Fruit fly (Drosophila melanogaster) whole organism, embryonic: Measurements from ENCODE around the gene CG31016.

ENCODE experiments used
- Aef1 ChIP-seq: fragments of 200-800 bp; sonication (Bioruptor generic); IDR thresholded peaks from 3 replicates; pipeline ENCODE4 v1.3.6; 2022; ENCODE audit warnings: missing biosample characterization, missing genetic modification characterization
- Atf3 ChIP-seq: fragments of 200-800 bp; sonication (Bioruptor generic); optimal IDR thresholded peaks from 3 replicates; lab custom pipeline; 2016; ENCODE audit warnings: missing biosample characterization, missing genetic modification characterization
- BEAF-32 ChIP-seq: fragments of 200-800 bp; sonication (Bioruptor generic); optimal IDR thresholded peaks from 3 replicates; lab custom pipeline; 2017; ENCODE audit warnings: missing biosample characterization, missing genetic modification characterization, mild to moderate bottlenecking, moderate library complexity, missing genetic modification reagents
- Blimp-1 ChIP-seq: fragments of 200-800 bp; sonication (Bioruptor generic); optimal IDR thresholded peaks from 3 replicates; lab custom pipeline; 2018; ENCODE audit warnings: missing biosample characterization, missing genetic modification characterization, mild to moderate bottlenecking, moderate library complexity, missing genetic modification reagents
- CG10565 ChIP-seq: fragments of 200-800 bp; sonication (Bioruptor generic); optimal IDR thresholded peaks from 3 replicates; lab custom pipeline; 2016; ENCODE audit warnings: missing biosample characterization, mild to moderate bottlenecking, missing genetic modification characterization
- CG10654 ChIP-seq: fragments of 200-800 bp; sonication (Bioruptor generic); optimal IDR thresholded peaks from 2 replicates; lab custom pipeline; 2016; ENCODE audit warnings: missing biosample characterization, missing genetic modification characterization
- CG12071 ChIP-seq: fragments of 200-800 bp; sonication (Bioruptor generic); optimal IDR thresholded peaks from 3 replicates; lab custom pipeline; 2018; ENCODE audit warnings: missing biosample characterization, mild to moderate bottlenecking, missing genetic modification characterization
- CG12769 ChIP-seq: fragments of 200-800 bp; sonication (Bioruptor generic); optimal IDR thresholded peaks from 2 replicates; lab custom pipeline; 2019; ENCODE audit warnings: missing biosample characterization, mild to moderate bottlenecking, missing genetic modification characterization, moderate library complexity
- CG13424 ChIP-seq: fragments of 200-800 bp; sonication (Bioruptor generic); optimal IDR thresholded peaks from 2 replicates; lab custom pipeline; 2019; ENCODE audit warnings: missing biosample characterization, mild to moderate bottlenecking, missing genetic modification characterization, moderate library complexity
- CG15601 ChIP-seq: fragments of 200-800 bp; sonication (Bioruptor generic); optimal IDR thresholded peaks from 3 replicates; lab custom pipeline; 2019; ENCODE audit warnings: missing biosample characterization, mild to moderate bottlenecking, missing genetic modification characterization, moderate library complexity
- CG17612 ChIP-seq: fragments of 200-800 bp; sonication (Bioruptor generic); IDR thresholded peaks from 2 replicates; pipeline ENCODE4 v1.3.6; 2022; ENCODE audit warnings: missing biosample characterization, missing genetic modification characterization
- CG17912 ChIP-seq: fragments of 200-800 bp; sonication (Bioruptor generic); optimal IDR thresholded peaks from 2 replicates; lab custom pipeline; 2018; ENCODE audit warnings: missing biosample characterization, mild to moderate bottlenecking, missing genetic modification characterization
- CG1832 ChIP-seq: fragments of 200-800 bp; sonication (Bioruptor generic); optimal IDR thresholded peaks from 2 replicates; lab custom pipeline; 2017; ENCODE audit warnings: missing biosample characterization, mild to moderate bottlenecking, missing genetic modification characterization, inconsistent platforms
- CG18764 ChIP-seq: fragments of 200-800 bp; sonication (Bioruptor generic); optimal IDR thresholded peaks from 3 replicates; lab custom pipeline; 2016; ENCODE audit warnings: missing biosample characterization, missing genetic modification characterization
- CG32767 ChIP-seq: fragments of 200-800 bp; sonication (Bioruptor generic); IDR thresholded peaks from 2 replicates; pipeline ENCODE4 v1.3.6; 2022; ENCODE audit warnings: missing biosample characterization, missing genetic modification characterization
- CG33213 ChIP-seq: fragments of 200-800 bp; sonication (Bioruptor generic); optimal IDR thresholded peaks from 3 replicates; lab custom pipeline; 2016; ENCODE audit warnings: missing biosample characterization, missing genetic modification characterization
- CG3407 ChIP-seq: fragments of 200-800 bp; sonication (Bioruptor generic); optimal IDR thresholded peaks from 2 replicates; lab custom pipeline; 2018; ENCODE audit warnings: missing biosample characterization, mild to moderate bottlenecking, missing genetic modification characterization
- CG5953 ChIP-seq: fragments of 200-800 bp; sonication (Bioruptor generic); IDR thresholded peaks from 2 replicates; pipeline ENCODE4 v1.3.6; 2022; ENCODE audit warnings: missing biosample characterization, missing genetic modification characterization
- CG6683 ChIP-seq: fragments of 200-800 bp; sonication (Bioruptor generic); optimal IDR thresholded peaks from 2 replicates; lab custom pipeline; 2017; ENCODE audit warnings: missing biosample characterization, mild to moderate bottlenecking, missing genetic modification characterization, missing genetic modification reagents
- CG6765 ChIP-seq: fragments of 200-800 bp; sonication (Bioruptor generic); optimal IDR thresholded peaks from 3 replicates; lab custom pipeline; 2017; ENCODE audit warnings: missing biosample characterization, mild to moderate bottlenecking, missing genetic modification characterization
- CG7372 ChIP-seq: fragments of 200-800 bp; sonication (Bioruptor generic); IDR thresholded peaks from 2 replicates; pipeline ENCODE4 v1.3.6; 2022; ENCODE audit warnings: missing biosample characterization, missing genetic modification characterization
- CG7786 ChIP-seq: fragments of 200-800 bp; sonication (Bioruptor generic); optimal IDR thresholded peaks from 2 replicates; lab custom pipeline; 2016; ENCODE audit warnings: missing biosample characterization, missing genetic modification characterization
- CG8765 ChIP-seq: fragments of 200-800 bp; sonication (Bioruptor generic); IDR thresholded peaks from 2 replicates; pipeline ENCODE4 v1.3.6; 2022; ENCODE audit warnings: missing biosample characterization, missing genetic modification characterization
- CG8944 ChIP-seq: fragments of 200-800 bp; sonication (Bioruptor generic); optimal IDR thresholded peaks from 3 replicates; lab custom pipeline; 2016; ENCODE audit warnings: missing biosample characterization, missing genetic modification characterization
- CG9215 ChIP-seq: fragments of 200-800 bp; sonication (Bioruptor generic); IDR thresholded peaks from 2 replicates; pipeline ENCODE4 v1.3.6; 2022; ENCODE audit warnings: missing biosample characterization, missing genetic modification characterization
- Camta ChIP-seq: fragments of 200-800 bp; sonication (Bioruptor generic); optimal IDR thresholded peaks from 2 replicates; lab custom pipeline; 2016; ENCODE audit warnings: missing biosample characterization, missing genetic modification characterization
- CkIIα-i1 ChIP-seq: fragments of 200-800 bp; sonication (Bioruptor generic); IDR thresholded peaks from 2 replicates; pipeline ENCODE4 v1.3.6; 2022; ENCODE audit warnings: missing biosample characterization, missing genetic modification characterization
- E2f1 ChIP-seq: fragments of 200-800 bp; sonication (Bioruptor generic); IDR thresholded peaks from 2 replicates; pipeline ENCODE4 v1.3.6; 2022; ENCODE audit warnings: missing biosample characterization, missing genetic modification characterization
- Ets65A ChIP-seq: fragments of 200-800 bp; sonication (Bioruptor generic); peaks from one replicate; lab custom pipeline; 2016; ENCODE audit warnings: missing biosample characterization, missing genetic modification characterization
- Fer2 ChIP-seq: fragments of 200-800 bp; sonication (Bioruptor generic); optimal IDR thresholded peaks from 2 replicates; lab custom pipeline; 2018; ENCODE audit warnings: missing biosample characterization, mild to moderate bottlenecking, missing genetic modification characterization, moderate library complexity
- HHEX ChIP-seq: fragments of 200-800 bp; sonication (Bioruptor generic); optimal IDR thresholded peaks from 3 replicates; lab custom pipeline; 2017; ENCODE audit warnings: missing biosample characterization, mild to moderate bottlenecking, missing genetic modification characterization, missing genetic modification reagents
- Meics ChIP-seq: fragments of 200-800 bp; sonication (Bioruptor generic); optimal IDR thresholded peaks from 2 replicates; lab custom pipeline; 2017; ENCODE audit warnings: missing biosample characterization, mild to moderate bottlenecking, missing genetic modification characterization
- NfI ChIP-seq: fragments of 200-800 bp; sonication (Bioruptor generic); optimal IDR thresholded peaks from 3 replicates; lab custom pipeline; 2018; ENCODE audit warnings: missing biosample characterization, mild to moderate bottlenecking, missing genetic modification characterization, moderate library complexity
- PHDP ChIP-seq: fragments of 200-800 bp; sonication (Bioruptor generic); optimal IDR thresholded peaks from 3 replicates; lab custom pipeline; 2018; ENCODE audit warnings: missing biosample characterization, mild to moderate bottlenecking, missing genetic modification characterization, moderate library complexity
- Rx ChIP-seq: fragments of 200-800 bp; sonication (Bioruptor generic); IDR thresholded peaks from 2 replicates; pipeline ENCODE4 v1.3.6; 2022; ENCODE audit warnings: missing biosample characterization, missing genetic modification characterization
- Sry-δ ChIP-seq: fragments of 200-800 bp; sonication (Bioruptor generic); optimal IDR thresholded peaks from 2 replicates; lab custom pipeline; 2016; ENCODE audit warnings: missing biosample characterization, missing genetic modification characterization
- ab ChIP-seq: fragments of 200-800 bp; sonication (Bioruptor generic); optimal IDR thresholded peaks from 2 replicates; lab custom pipeline; 2016; ENCODE audit warnings: missing biosample characterization, missing genetic modification characterization
- chinmo ChIP-seq: fragments of 200-800 bp; sonication (Bioruptor generic); IDR thresholded peaks from 4 replicates; pipeline ENCODE4 v1.3.6; 2022; ENCODE audit warnings: missing biosample characterization, missing genetic modification characterization; ENCODE audit not compliant: partially characterized antibody
- dmrt99B ChIP-seq: fragments of 200-800 bp; sonication (Bioruptor generic); optimal IDR thresholded peaks from 2 replicates; lab custom pipeline; 2018; ENCODE audit warnings: missing biosample characterization, mild to moderate bottlenecking, missing genetic modification characterization, moderate library complexity
- eve ChIP-seq, 2 experiments: fragments of >200 bp; optimal IDR thresholded peaks; 2 replicates each; lab custom pipeline; 2017; ENCODE audit warnings: missing biosample characterization in 2 of 2, missing genetic modification characterization in 2 of 2
- hth ChIP-seq: fragments of >200 bp; optimal IDR thresholded peaks from 2 replicates; lab custom pipeline; 2017; ENCODE audit warnings: inconsistent platforms
- ind ChIP-seq: fragments of 200-800 bp; sonication (Bioruptor generic); optimal IDR thresholded peaks from 3 replicates; lab custom pipeline; 2016; ENCODE audit warnings: missing biosample characterization, missing genetic modification characterization
- kay ChIP-seq: fragments of 200-800 bp; sonication (Bioruptor generic); optimal IDR thresholded peaks from 2 replicates; lab custom pipeline; 2016; ENCODE audit warnings: missing biosample characterization, missing genetic modification characterization
- luna ChIP-seq: fragments of 200-800 bp; sonication (Bioruptor generic); optimal IDR thresholded peaks from 2 replicates; lab custom pipeline; 2016; ENCODE audit warnings: missing biosample characterization, missing genetic modification characterization
- pfk ChIP-seq: fragments of 200-800 bp; sonication (Bioruptor generic); optimal IDR thresholded peaks from 2 replicates; lab custom pipeline; 2018; ENCODE audit warnings: missing biosample characterization, mild to moderate bottlenecking, missing genetic modification characterization, moderate library complexity
- phol ChIP-seq: fragments of 200-800 bp; sonication (Bioruptor generic); optimal IDR thresholded peaks from 3 replicates; lab custom pipeline; 2018; ENCODE audit warnings: missing biosample characterization, mild to moderate bottlenecking, missing genetic modification characterization, moderate library complexity
- run ChIP-seq: fragments of 200-800 bp; sonication (Bioruptor generic); optimal IDR thresholded peaks from 3 replicates; lab custom pipeline; 2018; ENCODE audit warnings: missing biosample characterization, mild to moderate bottlenecking, missing genetic modification characterization
- sens-2 ChIP-seq: fragments of 200-800 bp; sonication (Bioruptor generic); IDR thresholded peaks from 2 replicates; pipeline ENCODE4 v1.3.6; 2022; ENCODE audit warnings: missing biosample characterization, missing genetic modification characterization
- trem ChIP-seq: fragments of 200-800 bp; optimal IDR thresholded peaks from 3 replicates; lab custom pipeline; 2019; ENCODE audit warnings: missing biosample characterization, mild to moderate bottlenecking, missing genetic modification characterization, moderate library complexity
- wdn ChIP-seq: fragments of 200-800 bp; sonication (Bioruptor generic); IDR thresholded peaks from 2 replicates; pipeline ENCODE4 v1.3.6; 2022; ENCODE audit warnings: missing biosample characterization, missing genetic modification characterization

Gene CG31016

dm6 chr3R:30570554-30571141 lies 35.3 kb upstream of the CG31016 start (continued):
- TF ChIP-seq BEAF-32 (GFP tag; lab: Kevin White, UChicago): no peak
- TF ChIP-seq chinmo (GFP tag; lab: Robert Waterston, UW): peak; percentile 36; the same call in 1 of the 4 replicates
- peak; percentile 66 for TF ChIP-seq Ets65A
- peak; percentile 62 for TF ChIP-seq trem (tag; lab: Kevin White, UChicago)
- peak; percentile 59 for TF ChIP-seq CG7372
- TF ChIP-seq CG13424 (tag; lab: Kevin White, UChicago): peak; percentile 85
- TF ChIP-seq phol (tag; lab: Kevin White, UChicago): peak; percentile 87
- peak; percentile 16 for TF ChIP-seq Sry-δ
- TF ChIP-seq CG5953 (GFP tag; lab: Robert Waterston, UW): peak; percentile 88
- TF ChIP-seq Camta (GFP tag; lab: Kevin White, UChicago): peak; percentile 74
- TF ChIP-seq Rx (GFP tag; lab: Robert Waterston, UW): peak; percentile 62
- no peak for TF ChIP-seq luna (GFP tag; lab: Kevin White, UChicago)
- peak; percentile 72 for TF ChIP-seq CG8944 (GFP tag; lab: Kevin White, UChicago)
- peak; percentile 76 for TF ChIP-seq CG32767 (GFP tag; lab: Robert Waterston, UW)
- TF ChIP-seq CG33213 (GFP tag; lab: Kevin White, UChicago): peak; percentile 42
- TF ChIP-seq PHDP (tag; lab: Kevin White, UChicago): peak; percentile 86
- peak; percentile 64 for TF ChIP-seq run (tag; lab: Kevin White, UChicago)
- peak in 1 of 2 experiments; percentile 86 for TF ChIP-seq eve (GFP tag; optimal IDR thresholded peaks at IDR 0.05; lab: Kevin White, UChicago)
- peak; percentile 35; the same call in 1 of the 2 replicates for TF ChIP-seq CG9215 (GFP tag; lab: Robert Waterston, UW)
- no peak for TF ChIP-seq hth
- TF ChIP-seq CG17612: peak; percentile 36; the same call in 1 of the 2 replicates
- TF ChIP-seq CG7786 (GFP tag; lab: Kevin White, UChicago): peak; percentile 39
- peak; percentile 91 for TF ChIP-seq dmrt99B (tag; lab: Kevin White, UChicago)
- peak; percentile 74 for TF ChIP-seq CG12071 (GFP tag; lab: Kevin White, UChicago)
- peak; percentile 63 for TF ChIP-seq CG10654 (GFP tag; lab: Kevin White, UChicago)
- no peak for TF ChIP-seq Fer2 (tag; lab: Kevin White, UChicago)
- TF ChIP-seq CG3407 (GFP tag; lab: Kevin White, UChicago): peak; percentile 69
- TF ChIP-seq CG8765: peak; percentile 29; the same call in 1 of the 2 replicates
- TF ChIP-seq CG6765 (GFP tag; lab: Kevin White, UChicago): no peak
- TF ChIP-seq NfI: peak; percentile 72
- no peak for TF ChIP-seq CG17912 (GFP tag; lab: Kevin White, UChicago)
- no peak for TF ChIP-seq CG10565 (GFP tag; lab: Kevin White, UChicago)
- no peak for TF ChIP-seq CkIIα-i1 (GFP tag; lab: Robert Waterston, UW)
- TF ChIP-seq sens-2: peak; percentile 64
- peak; percentile 75 for TF ChIP-seq E2f1
- TF ChIP-seq HHEX (GFP tag; lab: Kevin White, UChicago): peak; percentile 79
- peak; percentile 57; the same call in 2 of the 3 replicates for TF ChIP-seq Aef1 (GFP tag; lab: Robert Waterston, UW)
- peak; percentile 74 for TF ChIP-seq ind (GFP tag; lab: Kevin White, UChicago)
- TF ChIP-seq CG1832 (GFP tag; lab: Kevin White, UChicago): no peak
- TF ChIP-seq pfk (GFP tag; lab: Kevin White, UChicago): no peak
- peak; percentile 82 for TF ChIP-seq CG15601 (tag; lab: Kevin White, UChicago)
- peak; percentile 90 for TF ChIP-seq CG12769 (tag; lab: Kevin White, UChicago)
- peak; percentile 42 for TF ChIP-seq CG18764
- peak; percentile 48 for TF ChIP-seq CG6683 (GFP tag; lab: Kevin White, UChicago)
- TF ChIP-seq Atf3 (GFP tag; lab: Kevin White, UChicago): peak; percentile 68
- TF ChIP-seq Blimp-1 (GFP tag; lab: Kevin White, UChicago): peak; percentile 89
- TF ChIP-seq ab: no peak
- TF ChIP-seq wdn (GFP tag; lab: Robert Waterston, UW): 0 out of 2 replicates have a peak, but pooled peaks have one; percentile 13
- TF ChIP-seq Meics: peak; percentile 58
- TF ChIP-seq kay (GFP tag; lab: Kevin White, UChicago): peak; percentile 45
